Worm (Caenorhabditis elegans) whole organism, early embryonic: ENCODE data around the gene ugt-38.

ENCODE experiments used
- B0310.2 ChIP-seq: sonication (generic microtip); optimal IDR thresholded peaks from 2 replicates; lab custom pipeline; 2016; ENCODE audit warnings: mild to moderate bottlenecking, missing genetic modification characterization, missing compliant biosample characterization
- F13C5.2 ChIP-seq: sonication (generic microtip); optimal IDR thresholded peaks from 2 replicates; lab custom pipeline; 2017; ENCODE audit warnings: mild to moderate bottlenecking, missing genetic modification characterization, inconsistent platforms, missing compliant biosample characterization
- aly-1 ChIP-seq: sonication (generic microtip); optimal IDR thresholded peaks from 2 replicates; lab custom pipeline; 2016; ENCODE audit warnings: missing genetic modification characterization, missing compliant biosample characterization
- ama-1 ChIP-seq: fragments of 150-350 bp; optimal IDR thresholded peaks from 2 replicates; lab custom pipeline; 2014
- ceh-13 ChIP-seq: fragments of 200-800 bp; sonication (Bioruptor generic); optimal IDR thresholded peaks from 2 replicates; lab custom pipeline; 2018; ENCODE audit warnings: mild to moderate bottlenecking, missing genetic modification characterization, missing compliant biosample characterization
- ceh-36 ChIP-seq: sonication (generic microtip); optimal IDR thresholded peaks from 2 replicates; lab custom pipeline; 2016; ENCODE audit warnings: missing genetic modification characterization, inconsistent platforms, missing compliant biosample characterization
- ets-7 ChIP-seq: sonication (generic microtip); optimal IDR thresholded peaks from 2 replicates; lab custom pipeline; 2016; ENCODE audit warnings: missing genotype, missing genetic modification characterization, missing compliant biosample characterization
- flt-1 ChIP-seq: fragments of 200-800 bp; sonication (Bioruptor generic); IDR thresholded peaks from 2 replicates; pipeline ENCODE4 v1.3.6; 2022; ENCODE audit warnings: missing genetic modification characterization, missing compliant biosample characterization
- hmbx-1 ChIP-seq: sonication (generic microtip); optimal IDR thresholded peaks from 2 replicates; lab custom pipeline; 2016; ENCODE audit warnings: mild to moderate bottlenecking, missing genetic modification characterization, missing compliant biosample characterization
- hmg-4 ChIP-seq: fragments of 200-800 bp; sonication (Bioruptor generic); optimal IDR thresholded peaks from 2 replicates; lab custom pipeline; 2018; ENCODE audit warnings: mild to moderate bottlenecking, missing genetic modification characterization, missing compliant biosample characterization
- hnd-1 ChIP-seq: sonication (generic microtip); optimal IDR thresholded peaks from 2 replicates; lab custom pipeline; 2016; ENCODE audit warnings: missing genetic modification characterization, missing compliant biosample characterization
- pes-1 ChIP-seq: fragments of 200-800 bp; sonication (Bioruptor generic); IDR thresholded peaks from 2 replicates; pipeline ENCODE4 v1.3.6; 2022; ENCODE audit warnings: missing genetic modification reagents, missing genetic modification characterization, missing compliant biosample characterization
- scrt-1 ChIP-seq: fragments of 200-800 bp; sonication (Bioruptor generic); IDR thresholded peaks from 2 replicates; pipeline ENCODE4 v1.3.6; 2022; ENCODE audit warnings: missing genetic modification characterization, missing compliant biosample characterization
- sea-1 ChIP-seq: fragments of 200-800 bp; sonication (Bioruptor generic); conservative IDR thresholded peaks from 2 replicates; pipeline ENCODE4 v1.3.6; 2022; ENCODE audit warnings: missing genetic modification characterization, missing compliant biosample characterization
- tbx-11 ChIP-seq: fragments of 200-800 bp; sonication (Bioruptor generic); IDR thresholded peaks from 2 replicates; pipeline ENCODE4 v1.3.6; 2022; ENCODE audit warnings: missing genetic modification characterization, missing compliant biosample characterization
- tbx-37 ChIP-seq: fragments of 200-800 bp; sonication (Bioruptor generic); conservative IDR thresholded peaks from 2 replicates; pipeline ENCODE4 v1.3.6; 2022; ENCODE audit warnings: missing genetic modification reagents, missing genetic modification characterization, missing compliant biosample characterization
- tra-4 ChIP-seq: sonication (generic microtip); optimal IDR thresholded peaks from 2 replicates; lab custom pipeline; 2017; ENCODE audit warnings: missing genetic modification characterization, missing compliant biosample characterization

ugt-38 gene

DNA sequence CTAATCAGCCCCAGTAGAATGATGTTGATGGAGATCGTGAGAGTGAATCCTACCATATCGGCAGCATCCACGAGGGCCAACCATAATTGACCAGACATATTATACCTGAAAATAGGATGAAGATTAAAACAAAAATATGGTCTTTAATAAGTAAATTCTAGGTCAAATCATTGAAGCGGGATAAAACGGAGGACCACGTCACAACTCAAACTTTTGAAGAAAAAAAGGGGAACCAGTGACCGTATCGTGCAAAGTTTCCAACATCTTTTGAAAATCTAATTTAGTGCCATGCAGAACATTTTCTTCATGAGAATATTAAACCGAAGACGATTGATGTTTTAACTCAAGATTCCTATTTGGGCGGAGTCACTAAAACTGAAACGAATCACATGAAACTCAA lies 8.9 kb downstream of the ugt-38 start, which contains the start of gene str-112:
Gene str-112, minus strand, starts transcription at position 101 of the 400 bp plus-strand sequence.
- TF ChIP-seq sea-1 (GFP tag; lab: Robert Waterston, UW) (no peak), hmbx-1 (tag; lab: Kevin White, UChicago) (no peak)

DNA sequence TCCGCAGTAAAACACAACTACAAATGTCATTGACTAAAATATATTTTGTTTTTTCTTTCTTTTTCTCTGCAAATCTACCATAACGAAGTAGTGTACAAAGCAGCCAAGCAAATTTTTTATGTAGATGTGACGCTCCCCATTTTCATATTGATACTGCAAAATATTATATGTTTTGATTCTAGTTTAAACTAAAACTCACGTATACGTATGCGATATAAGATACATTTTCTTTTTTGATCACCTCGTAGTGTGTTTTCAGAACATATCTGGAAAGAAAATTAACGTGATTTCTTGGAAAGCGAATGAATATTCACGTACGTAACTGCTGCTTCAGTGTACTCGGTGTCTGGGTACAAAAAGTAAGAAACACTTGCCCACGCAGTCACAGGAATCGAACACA lies 10.4 kb downstream of the ugt-38 start:
- TF ChIP-seq tbx-37 (GFP tag; lab: Robert Waterston, UW) (no peak), B0310.2 (tag; lab: Kevin White, UChicago) (no peak), hmbx-1 (tag; lab: Kevin White, UChicago) (no peak), scrt-1 (no peak), ets-7 (tag; lab: Kevin White, UChicago) (no peak), ceh-36 (tag; lab: Kevin White, UChicago) (no peak), tbx-11 (GFP tag; lab: Robert Waterston, UW) (no peak), ama-1 (lab: Kevin White, UChicago) (no peak)

DNA sequence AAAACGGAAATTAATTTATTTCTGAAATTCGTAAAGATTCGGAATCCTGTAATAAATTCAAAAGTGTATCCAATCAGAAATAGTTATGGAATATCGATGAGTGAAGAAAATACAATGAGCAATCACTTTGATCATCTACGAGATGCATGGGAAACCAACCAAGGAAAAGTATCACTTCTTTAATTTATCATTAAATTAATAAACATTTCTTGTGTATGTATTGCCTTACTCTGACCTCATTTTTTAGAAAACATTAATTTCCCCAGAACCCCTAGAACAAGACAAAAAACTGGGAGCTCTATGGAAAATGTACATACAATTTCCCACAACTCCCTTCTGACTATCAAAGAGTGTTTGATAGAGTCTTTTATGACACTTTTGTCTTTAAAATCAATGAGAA lies 13.3 kb downstream of the ugt-38 start, which contains the start of gene F10D2.16:
Gene F10D2.16, plus strand, starts transcription at position 301 of the 400 bp plus-strand sequence.
- TF ChIP-seq hmbx-1 (tag; lab: Kevin White, UChicago) (no peak), ceh-13 (GFP tag; lab: Kevin White, UChicago) (no peak), pes-1 (GFP tag; lab: Robert Waterston, UW) (no peak), tbx-37 (GFP tag; lab: Robert Waterston, UW) (no peak), hmg-4 (GFP tag; lab: Kevin White, UChicago) (no peak), aly-1 (tag; lab: Kevin White, UChicago) (no peak)

DNA sequence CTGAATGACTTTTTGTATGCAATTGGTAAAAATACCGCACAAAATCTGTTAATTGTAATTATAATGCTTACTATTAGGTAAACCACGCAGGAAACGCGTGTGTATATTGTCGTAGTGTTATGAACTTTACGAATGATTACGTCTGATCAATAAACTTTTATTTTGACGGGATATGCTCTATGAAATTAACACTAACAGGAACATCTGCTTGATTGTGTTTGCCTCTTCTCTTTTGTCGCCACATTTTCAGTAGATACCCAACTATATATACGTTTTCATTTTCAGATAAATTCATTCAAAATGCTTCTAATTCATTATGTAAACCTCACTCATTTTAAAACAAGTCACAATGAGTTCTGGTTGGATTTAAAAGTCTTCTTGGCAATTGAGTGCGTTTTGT lies 15.0 kb downstream of the ugt-38 start, which contains the start of gene sre-10:
Gene sre-10, plus strand, starts transcription at position 301 of the 400 bp plus-strand sequence.
- TF ChIP-seq B0310.2 (tag; lab: Kevin White, UChicago) (no peak), tra-4 (tag; lab: Kevin White, UChicago) (no peak), aly-1 (tag; lab: Kevin White, UChicago) (no peak), hmbx-1 (tag; lab: Kevin White, UChicago) (no peak), ets-7 (tag; lab: Kevin White, UChicago) (no peak), sea-1 (GFP tag; lab: Robert Waterston, UW) (no peak), pes-1 (GFP tag; lab: Robert Waterston, UW) (no peak), ceh-13 (GFP tag; lab: Kevin White, UChicago) (no peak), tbx-37 (GFP tag; lab: Robert Waterston, UW) (no peak), ama-1 (lab: Kevin White, UChicago) (no peak), F13C5.2 (tag; lab: Kevin White, UChicago) (no peak), flt-1 (GFP tag; lab: Robert Waterston, UW) (no peak), ceh-36 (tag; lab: Kevin White, UChicago) (no peak)

DNA sequence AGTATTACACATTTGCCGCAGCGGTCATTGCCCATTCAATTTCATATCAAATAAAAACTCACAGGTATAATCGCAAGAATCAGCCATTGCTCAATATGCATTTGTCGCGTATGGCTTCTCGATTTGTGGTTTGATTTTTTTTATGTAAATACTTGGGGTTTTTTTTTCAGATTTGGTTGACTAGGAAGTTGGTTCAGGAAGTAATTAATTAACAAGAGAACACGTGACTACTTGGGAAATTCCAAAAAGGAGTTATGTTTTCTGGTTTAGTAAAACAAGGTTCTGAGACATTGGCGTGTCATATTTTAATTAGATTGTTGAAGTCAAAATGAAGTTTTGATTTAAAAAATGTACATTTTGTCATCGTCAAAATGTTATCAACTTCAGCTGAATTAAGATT lies 16.3 kb downstream of the ugt-38 start, which contains the start of gene srx-36:
Gene srx-36, minus strand, starts transcription at position 101 of the 400 bp plus-strand sequence.
- no peak for TF ChIP-seq F13C5.2 (tag; lab: Kevin White, UChicago)
- no peak for TF ChIP-seq ama-1 (lab: Kevin White, UChicago)
- TF ChIP-seq tra-4 (tag; lab: Kevin White, UChicago): no peak

DNA sequence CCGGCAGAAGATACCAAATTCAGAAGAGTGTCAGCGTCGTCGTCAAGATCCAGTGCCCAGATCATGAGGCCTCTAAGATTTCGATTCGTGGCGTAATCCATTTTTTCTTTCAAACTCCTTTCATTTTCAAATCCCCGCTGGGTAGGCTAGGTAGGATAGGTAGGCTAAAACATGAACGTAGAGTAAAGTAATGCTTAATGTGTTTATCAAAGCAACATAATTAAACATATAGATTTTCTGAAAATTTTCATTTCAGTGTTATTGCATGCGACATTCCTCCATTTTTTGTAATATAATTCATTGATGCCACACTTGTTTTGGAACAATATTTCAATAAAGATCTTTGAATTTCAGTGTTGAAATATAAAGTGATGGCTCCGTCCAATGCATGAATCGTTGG lies 17.8 kb downstream of the ugt-38 start, which contains the start of gene T01C4.8:
Gene T01C4.8, minus strand, starts transcription at position 101 of the 400 bp plus-strand sequence.
- TF ChIP-seq hmbx-1 (tag; lab: Kevin White, UChicago): no peak
- no peak for TF ChIP-seq tra-4 (tag; lab: Kevin White, UChicago)
- TF ChIP-seq hnd-1 (tag; lab: Kevin White, UChicago): no peak
- TF ChIP-seq B0310.2 (tag; lab: Kevin White, UChicago): no peak
- no peak for TF ChIP-seq aly-1 (tag; lab: Kevin White, UChicago)
- TF ChIP-seq sea-1 (GFP tag; lab: Robert Waterston, UW): no peak
- no peak for TF ChIP-seq F13C5.2 (tag; lab: Kevin White, UChicago)
- no peak for TF ChIP-seq scrt-1
- TF ChIP-seq ama-1 (lab: Kevin White, UChicago): no peak
- TF ChIP-seq pes-1 (GFP tag; lab: Robert Waterston, UW): no peak
- no peak for TF ChIP-seq tbx-37 (GFP tag; lab: Robert Waterston, UW)
- no peak for TF ChIP-seq hmg-4 (GFP tag; lab: Kevin White, UChicago)
- TF ChIP-seq ceh-13 (GFP tag; lab: Kevin White, UChicago): no peak
- TF ChIP-seq tbx-11 (GFP tag; lab: Robert Waterston, UW): no peak
- no peak for TF ChIP-seq ets-7 (tag; lab: Kevin White, UChicago)
- TF ChIP-seq ceh-36 (tag; lab: Kevin White, UChicago): no peak

DNA sequence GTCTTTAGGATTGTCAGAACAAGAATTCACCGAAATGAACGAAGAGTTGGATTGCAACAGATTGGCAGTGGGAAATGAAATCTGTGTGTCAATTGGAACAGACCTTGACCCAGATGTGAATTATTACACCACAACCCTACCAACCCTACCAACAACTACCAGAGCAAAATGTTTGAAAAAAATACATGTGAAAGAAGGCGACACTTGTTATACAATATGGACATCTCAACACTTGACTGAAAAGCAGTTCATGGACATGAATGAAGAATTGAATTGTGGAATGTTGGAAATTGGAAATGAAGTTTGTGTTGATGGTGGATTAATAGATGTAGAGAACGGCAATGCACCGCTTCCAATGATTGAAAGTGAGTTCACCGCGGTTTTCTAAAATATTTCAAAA lies 23.3 kb downstream of the ugt-38 start:
- TF ChIP-seq sea-1 (GFP tag; lab: Robert Waterston, UW) (no peak), ceh-36 (tag; lab: Kevin White, UChicago) (no peak), scrt-1 (no peak), tbx-11 (GFP tag; lab: Robert Waterston, UW) (no peak), hnd-1 (tag; lab: Kevin White, UChicago) (no peak), ama-1 (lab: Kevin White, UChicago) (no peak), tbx-37 (GFP tag; lab: Robert Waterston, UW) (no peak), B0310.2 (tag; lab: Kevin White, UChicago) (no peak), aly-1 (tag; lab: Kevin White, UChicago) (no peak), hmg-4 (GFP tag; lab: Kevin White, UChicago) (no peak), ceh-13 (GFP tag; lab: Kevin White, UChicago) (no peak), hmbx-1 (tag; lab: Kevin White, UChicago) (no peak)
